Fruit fly (Drosophila melanogaster): ENCODE measurements around the gene CG13841.

- TF ChIP-seq fd96Ca (GFP tag; IDR thresholded peaks at IDR 0.05) (no peak), Pif1A (GFP tag; optimal IDR thresholded peaks at IDR 0.05) (no peak)
Observed at dm6 chr3R:22770207-22770606, 2.7 kb upstream of the CG13841 start, which contains the start of gene CG43093.
